Fruit fly (Drosophila melanogaster) S2 (cell line): ENCODE results near the gene CG11504.

Experiments used
- CG8478 ChIP-seq: fragments of >200 bp; optimal IDR thresholded peaks from 2 replicates; lab custom pipeline; 2018
- CTCF ChIP-seq, 2 experiments: fragments of >200 bp; optimal IDR thresholded peaks; 2 replicates each; lab custom pipeline; 2018

dm6 chr3R:30013909-30014308 lies 16.2 kb downstream of the CG11504 start:
- TF ChIP-seq CTCF (optimal IDR thresholded peaks at IDR 0.05; lab: Kevin White, UChicago) (no peak), CG8478 (lab: Kevin White, UChicago) (no peak)
